Fruit fly (Drosophila melanogaster) whole organism, embryonic: ENCODE measurements around the gene CG33299.

Experiments
- Abd-B ChIP-seq: fragments of 200-800 bp; sonication (Bioruptor generic); optimal IDR thresholded peaks from 2 replicates; lab custom pipeline; 2018; ENCODE audit warnings: missing biosample characterization, mild to moderate bottlenecking, missing genetic modification characterization, moderate library complexity
- Bteb2 ChIP-seq: fragments of 200-800 bp; sonication (Bioruptor generic); optimal IDR thresholded peaks from 2 replicates; lab custom pipeline; 2016; ENCODE audit warnings: missing biosample characterization, missing genetic modification characterization
- CG11696 ChIP-seq: fragments of 200-800 bp; sonication (Bioruptor generic); IDR thresholded peaks from 2 replicates; pipeline ENCODE4 v1.3.6; 2022; ENCODE audit warnings: missing biosample characterization, missing genetic modification characterization
- CG13296 ChIP-seq: fragments of 200-800 bp; sonication (Bioruptor generic); optimal IDR thresholded peaks from 3 replicates; lab custom pipeline; 2018; ENCODE audit warnings: missing biosample characterization, mild to moderate bottlenecking, missing genetic modification characterization
- CG14441 ChIP-seq: fragments of 200-800 bp; sonication (Bioruptor generic); IDR thresholded peaks from 2 replicates; pipeline ENCODE4 v1.3.6; 2022; ENCODE audit warnings: missing biosample characterization, missing genetic modification characterization
- CG14710 ChIP-seq: fragments of 200-800 bp; sonication (Bioruptor generic); optimal IDR thresholded peaks from 3 replicates; lab custom pipeline; 2019; ENCODE audit warnings: missing biosample characterization, mild to moderate bottlenecking, missing genetic modification characterization, moderate library complexity
- CG15269 ChIP-seq: fragments of 200-800 bp; sonication (Bioruptor generic); optimal IDR thresholded peaks from 2 replicates; lab custom pipeline; 2018; ENCODE audit warnings: missing biosample characterization, mild to moderate bottlenecking, missing genetic modification characterization, moderate library complexity
- CG15696 ChIP-seq: fragments of 200-800 bp; sonication (Bioruptor generic); optimal IDR thresholded peaks from 2 replicates; lab custom pipeline; 2019; ENCODE audit warnings: missing biosample characterization, mild to moderate bottlenecking, missing genetic modification characterization, moderate library complexity
- CG1602 ChIP-seq: fragments of 200-800 bp; sonication (Bioruptor generic); optimal IDR thresholded peaks from 3 replicates; lab custom pipeline; 2016; ENCODE audit warnings: missing biosample characterization, missing genetic modification characterization
- CG1603 ChIP-seq: fragments of 200-800 bp; sonication (Bioruptor generic); optimal IDR thresholded peaks from 2 replicates; lab custom pipeline; 2019; ENCODE audit warnings: missing biosample characterization, mild to moderate bottlenecking, missing genetic modification characterization, moderate library complexity
- CG17361 ChIP-seq: fragments of 200-800 bp; sonication (Bioruptor generic); IDR thresholded peaks from 3 replicates; pipeline ENCODE4 v1.3.6; 2022; ENCODE audit warnings: missing biosample characterization, missing genetic modification characterization
- CG18262 ChIP-seq: fragments of 200-800 bp; optimal IDR thresholded peaks from 3 replicates; lab custom pipeline; 2019; ENCODE audit warnings: missing biosample characterization, mild to moderate bottlenecking, missing genetic modification characterization, moderate library complexity
- CG2678 ChIP-seq: fragments of 200-800 bp; sonication (Bioruptor generic); optimal IDR thresholded peaks from 3 replicates; lab custom pipeline; 2019; ENCODE audit warnings: missing biosample characterization, mild to moderate bottlenecking, missing genetic modification characterization, moderate library complexity
- CG2875 ChIP-seq: fragments of 200-800 bp; sonication (Bioruptor generic); optimal IDR thresholded peaks from 2 replicates; lab custom pipeline; 2017; ENCODE audit warnings: missing biosample characterization, mild to moderate bottlenecking, missing genetic modification characterization, missing genetic modification reagents
- CG3838 ChIP-seq: fragments of 200-800 bp; sonication (Bioruptor generic); optimal IDR thresholded peaks from 3 replicates; lab custom pipeline; 2016; ENCODE audit warnings: missing biosample characterization, missing genetic modification characterization
- CG4617 ChIP-seq: fragments of 200-800 bp; sonication (Bioruptor generic); optimal IDR thresholded peaks from 3 replicates; lab custom pipeline; 2016; ENCODE audit warnings: missing biosample characterization, missing genetic modification characterization, borderline replicate concordance
- CG6254 ChIP-seq: fragments of 200-800 bp; sonication (Bioruptor generic); optimal IDR thresholded peaks from 3 replicates; lab custom pipeline; 2017; ENCODE audit warnings: mild to moderate bottlenecking, missing biosample characterization, missing genetic modification reagents, missing genetic modification characterization
- CG6854 ChIP-seq: fragments of 200-800 bp; sonication (Bioruptor generic); optimal IDR thresholded peaks from 3 replicates; lab custom pipeline; 2017; ENCODE audit warnings: missing biosample characterization, mild to moderate bottlenecking, missing genetic modification characterization
- CG7271 ChIP-seq: fragments of 200-800 bp; sonication (Bioruptor generic); optimal IDR thresholded peaks from 2 replicates; lab custom pipeline; 2018; ENCODE audit warnings: missing biosample characterization, mild to moderate bottlenecking, missing genetic modification characterization, moderate library complexity
- CG7357 ChIP-seq: fragments of 200-800 bp; sonication (Bioruptor generic); IDR thresholded peaks from 3 replicates; pipeline ENCODE4 v1.3.6; 2022; ENCODE audit warnings: missing biosample characterization, missing genetic modification characterization
- CG7786 ChIP-seq: fragments of 200-800 bp; sonication (Bioruptor generic); optimal IDR thresholded peaks from 2 replicates; lab custom pipeline; 2016; ENCODE audit warnings: missing biosample characterization, missing genetic modification characterization
- CG9932 ChIP-seq: fragments of 200-800 bp; sonication (Bioruptor generic); IDR thresholded peaks from 2 replicates; pipeline ENCODE4 v1.3.6; 2022; ENCODE audit warnings: missing biosample characterization, missing genetic modification characterization
- Dbx ChIP-seq: fragments of 200-800 bp; sonication (Bioruptor generic); IDR thresholded peaks from 3 replicates; pipeline ENCODE4 v1.3.6; 2022; ENCODE audit warnings: missing biosample characterization, missing genetic modification characterization
- GATAe ChIP-seq: fragments of 200-800 bp; sonication (Bioruptor generic); conservative IDR thresholded peaks from 2 replicates; pipeline ENCODE4 v1.3.6; 2022; ENCODE audit warnings: missing biosample characterization, missing genetic modification characterization
- Gug ChIP-seq: fragments of 200-800 bp; sonication (Bioruptor generic); IDR thresholded peaks from 4 replicates; pipeline ENCODE4 v1.3.6; 2022; ENCODE audit warnings: missing biosample characterization, missing genetic modification characterization
- H2.0 ChIP-seq: fragments of 200-800 bp; sonication (Bioruptor generic); IDR thresholded peaks from 2 replicates; pipeline ENCODE4 v1.3.6; 2022; ENCODE audit warnings: missing biosample characterization, missing genetic modification characterization
- Lim3 ChIP-seq: fragments of 200-800 bp; sonication (Bioruptor generic); IDR thresholded peaks from 2 replicates; pipeline ENCODE4 v1.3.6; 2022; ENCODE audit warnings: missing biosample characterization, missing genetic modification characterization
- Mrtf ChIP-seq: fragments of 200-800 bp; sonication (Bioruptor generic); IDR thresholded peaks from 3 replicates; pipeline ENCODE4 v1.3.6; 2022; ENCODE audit warnings: missing biosample characterization, missing genetic modification characterization
- Myb ChIP-seq: fragments of 200-800 bp; sonication (Bioruptor generic); optimal IDR thresholded peaks from 2 replicates; lab custom pipeline; 2016; ENCODE audit warnings: missing biosample characterization, missing genetic modification characterization
- NfI ChIP-seq: fragments of 200-800 bp; sonication (Bioruptor generic); optimal IDR thresholded peaks from 3 replicates; lab custom pipeline; 2018; ENCODE audit warnings: missing biosample characterization, mild to moderate bottlenecking, missing genetic modification characterization, moderate library complexity
- Opbp ChIP-seq: fragments of 200-800 bp; sonication (Bioruptor generic); IDR thresholded peaks from 3 replicates; pipeline ENCODE4 v1.3.6; 2022; ENCODE audit warnings: missing biosample characterization, missing genetic modification characterization; ENCODE audit not compliant: partially characterized antibody
- Pdp1 ChIP-seq, 2 experiments: fragments of 200-800 bp; sonication (Bioruptor generic); optimal IDR thresholded peaks; 3 replicates each; lab custom pipeline; 2016; ENCODE audit warnings: missing biosample characterization in 2 of 2, missing genetic modification characterization in 2 of 2, mild to moderate bottlenecking in 1 of 2, moderate library complexity in 1 of 2
- Ptx1 ChIP-seq: fragments of 200-800 bp; sonication (Bioruptor generic); IDR thresholded peaks from 2 replicates; pipeline ENCODE4 v1.3.6; 2022; ENCODE audit warnings: missing biosample characterization, missing genetic modification characterization
- Sox102F ChIP-seq: fragments of 200-800 bp; sonication (Bioruptor generic); optimal IDR thresholded peaks from 2 replicates; lab custom pipeline; 2018; ENCODE audit warnings: missing biosample characterization, mild to moderate bottlenecking, missing genetic modification characterization, moderate library complexity
- Spps ChIP-seq: fragments of 200-800 bp; sonication (Bioruptor generic); optimal IDR thresholded peaks from 2 replicates; lab custom pipeline; 2018; ENCODE audit warnings: missing biosample characterization, mild to moderate bottlenecking, missing genetic modification characterization
- Taf1 ChIP-seq: fragments of 200-800 bp; sonication (Bioruptor generic); IDR thresholded peaks from 2 replicates; pipeline ENCODE4 v1.3.6; 2022; ENCODE audit warnings: missing biosample characterization, missing genetic modification characterization
- dmrt11E ChIP-seq: fragments of 200-800 bp; sonication (Bioruptor generic); optimal IDR thresholded peaks from 3 replicates; lab custom pipeline; 2018; ENCODE audit warnings: missing biosample characterization, mild to moderate bottlenecking, missing genetic modification characterization, moderate library complexity
- fd102C ChIP-seq: fragments of 200-800 bp; sonication (Bioruptor generic); optimal IDR thresholded peaks from 2 replicates; lab custom pipeline; 2018; ENCODE audit warnings: missing biosample characterization, mild to moderate bottlenecking, missing genetic modification characterization, moderate library complexity
- fd64A ChIP-seq: fragments of 200-800 bp; sonication (Bioruptor generic); optimal IDR thresholded peaks from 3 replicates; lab custom pipeline; 2018; ENCODE audit warnings: missing biosample characterization, mild to moderate bottlenecking, missing genetic modification characterization
- gt ChIP-seq: fragments of 200-800 bp; sonication (Bioruptor generic); IDR thresholded peaks from 2 replicates; pipeline ENCODE4 v1.3.6; 2022; ENCODE audit warnings: missing biosample characterization, missing genetic modification characterization
- inv ChIP-seq: fragments of 200-800 bp; sonication (Bioruptor generic); IDR thresholded peaks from 2 replicates; pipeline ENCODE4 v1.3.6; 2022; ENCODE audit warnings: missing biosample characterization, missing genetic modification characterization; ENCODE audit not compliant: partially characterized antibody
- maf-S ChIP-seq: fragments of 200-800 bp; sonication (Bioruptor generic); optimal IDR thresholded peaks from 2 replicates; lab custom pipeline; 2016; ENCODE audit warnings: missing biosample characterization, missing genetic modification characterization
- onecut ChIP-seq: fragments of 200-800 bp; sonication (Bioruptor generic); IDR thresholded peaks from 2 replicates; pipeline ENCODE4 v1.3.6; 2022; ENCODE audit warnings: missing biosample characterization, missing genetic modification characterization
- phol ChIP-seq: fragments of 200-800 bp; sonication (Bioruptor generic); optimal IDR thresholded peaks from 3 replicates; lab custom pipeline; 2018; ENCODE audit warnings: missing biosample characterization, mild to moderate bottlenecking, missing genetic modification characterization, moderate library complexity
- schlank ChIP-seq: fragments of 200-800 bp; sonication (Bioruptor generic); optimal IDR thresholded peaks from 2 replicates; lab custom pipeline; 2018; ENCODE audit warnings: missing biosample characterization, mild to moderate bottlenecking, missing genetic modification characterization
- slp2 ChIP-seq: fragments of 200-800 bp; sonication (Bioruptor generic); optimal IDR thresholded peaks from 2 replicates; lab custom pipeline; 2016; ENCODE audit warnings: missing biosample characterization, missing genetic modification characterization
- ssp ChIP-seq: fragments of 200-800 bp; sonication (Bioruptor generic); IDR thresholded peaks from 2 replicates; pipeline ENCODE4 v1.3.6; 2022; ENCODE audit warnings: missing biosample characterization, missing genetic modification characterization
- unpg ChIP-seq: fragments of 200-800 bp; sonication (Bioruptor generic); optimal IDR thresholded peaks from 3 replicates; lab custom pipeline; 2018; ENCODE audit warnings: missing biosample characterization, mild to moderate bottlenecking, missing genetic modification characterization, moderate library complexity
- vnd ChIP-seq: fragments of 200-800 bp; sonication (Bioruptor generic); IDR thresholded peaks from 3 replicates; pipeline ENCODE4 v1.3.6; 2022; ENCODE audit warnings: missing biosample characterization, missing genetic modification characterization; ENCODE audit not compliant: partially characterized antibody
- vvl ChIP-seq: fragments of 200-800 bp; sonication (Bioruptor generic); IDR thresholded peaks from 2 replicates; pipeline ENCODE4 v1.3.6; 2022; ENCODE audit warnings: missing biosample characterization, missing genetic modification characterization

The CG33299 gene

DNA sequence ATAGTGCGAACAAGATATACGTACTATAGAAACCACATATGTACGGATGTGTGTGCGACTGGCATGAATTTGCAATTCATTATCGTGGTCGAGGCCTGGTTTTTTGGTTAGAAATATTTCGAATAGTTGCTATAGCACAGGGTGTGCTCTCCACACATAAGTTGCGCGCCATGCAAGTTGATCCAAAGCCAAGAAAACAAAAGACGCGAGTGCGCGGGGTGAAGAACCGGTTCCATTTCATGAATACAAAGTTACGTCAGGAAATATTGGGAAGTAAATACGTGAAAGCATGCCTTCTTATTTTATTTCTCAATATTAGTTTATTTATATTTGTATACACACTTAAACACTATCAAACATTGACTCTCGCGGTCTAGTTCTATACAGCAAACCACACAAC is 42.5 kb upstream of the CG33299 start (continued):
- TF ChIP-seq CG6254 (GFP tag; lab: Kevin White, UChicago), result peak; percentile 99
- TF ChIP-seq CG17361 (GFP tag; lab: Robert Waterston, UW), result 0 out of 3 replicates have a peak, but pooled peaks have one; percentile 11
- no peak for TF ChIP-seq maf-S
- no peak for TF ChIP-seq vnd (GFP tag; lab: Robert Waterston, UW)
- peak; percentile 25 for TF ChIP-seq CG14710 (tag; lab: Kevin White, UChicago)
- no peak for TF ChIP-seq CG7357 (GFP tag; lab: Robert Waterston, UW)
- TF ChIP-seq CG7271, result no peak
- no peak for TF ChIP-seq CG3838
- TF ChIP-seq onecut (GFP tag; lab: Robert Waterston, UW), result 0 out of 2 replicates have a peak, but pooled peaks have one; percentile 8
- TF ChIP-seq Pdp1 (GFP tag; optimal IDR thresholded peaks at IDR 0.05; lab: Kevin White, UChicago), result peak in 1 of 2 experiments; percentile 58
- peak; percentile 11; the same call in 1 of the 2 replicates for TF ChIP-seq H2.0
- peak; percentile 6 for TF ChIP-seq CG6854
- peak; percentile 18; the same call in 1 of the 4 replicates for TF ChIP-seq Gug
- peak; percentile 27 for TF ChIP-seq CG18262
- peak; percentile 23; the same call in 1 of the 3 replicates for TF ChIP-seq Dbx (GFP tag; lab: Robert Waterston, UW)
- TF ChIP-seq Myb (GFP tag; lab: Kevin White, UChicago), result peak; percentile 18
- no peak for TF ChIP-seq inv (GFP tag; lab: Robert Waterston, UW)
- no peak for TF ChIP-seq Sox102F
- peak; percentile 49 for TF ChIP-seq NfI (GFP tag; lab: Kevin White, UChicago)
- TF ChIP-seq Lim3 (GFP tag; lab: Robert Waterston, UW), result no peak
- TF ChIP-seq schlank (tag; lab: Kevin White, UChicago), result no peak
- TF ChIP-seq dmrt11E (tag; lab: Kevin White, UChicago), result peak; percentile 38
- no peak for TF ChIP-seq CG1602 (GFP tag; lab: Kevin White, UChicago)
- no peak; the same call in 1 of the 2 replicates for TF ChIP-seq GATAe (GFP tag; lab: Robert Waterston, UW)
- peak; percentile 7; the same call in 1 of the 2 replicates for TF ChIP-seq CG11696 (GFP tag; lab: Robert Waterston, UW)
- TF ChIP-seq fd64A, result peak; percentile 9
- no peak for TF ChIP-seq Ptx1 (GFP tag; lab: Robert Waterston, UW)
- TF ChIP-seq Abd-B, result no peak
- TF ChIP-seq CG2875 (GFP tag; lab: Kevin White, UChicago), result peak; percentile 54
- TF ChIP-seq CG7786 (GFP tag; lab: Kevin White, UChicago), result no peak
- peak; percentile 43; the same call in 1 of the 2 replicates for TF ChIP-seq CG9932
- no peak for TF ChIP-seq ssp (GFP tag; lab: Robert Waterston, UW)
- no peak for TF ChIP-seq Taf1
- TF ChIP-seq CG13296 (GFP tag; lab: Kevin White, UChicago), result peak; percentile 3
- peak; percentile 23 for TF ChIP-seq phol
- peak; percentile 30 for TF ChIP-seq CG15269 (tag; lab: Kevin White, UChicago)
- TF ChIP-seq Spps (tag; lab: Kevin White, UChicago), result peak; percentile 41
- TF ChIP-seq CG15696 (tag; lab: Kevin White, UChicago), result peak; percentile 3
- TF ChIP-seq CG4617 (GFP tag; lab: Kevin White, UChicago), result no peak
- TF ChIP-seq fd102C (GFP tag; lab: Kevin White, UChicago), result no peak
- TF ChIP-seq slp2 (GFP tag; lab: Kevin White, UChicago), result no peak
- TF ChIP-seq CG1603 (tag; lab: Kevin White, UChicago), result peak; percentile 32
- peak; percentile 43 for TF ChIP-seq vvl (GFP tag; lab: Robert Waterston, UW)
- no peak for TF ChIP-seq Opbp (GFP tag; lab: Robert Waterston, UW)
- no peak for TF ChIP-seq Mrtf (GFP tag; lab: Robert Waterston, UW)
- peak; percentile 20 for TF ChIP-seq Bteb2 (GFP tag; lab: Kevin White, UChicago)
- TF ChIP-seq gt (GFP tag; lab: Robert Waterston, UW), result no peak
- 0 out of 2 replicates have a peak, but pooled peaks have one; percentile 6 for TF ChIP-seq CG14441 (GFP tag; lab: Robert Waterston, UW)
- peak; percentile 47 for TF ChIP-seq CG2678 (tag; lab: Kevin White, UChicago)
- peak; percentile 25 for TF ChIP-seq unpg (GFP tag; lab: Kevin White, UChicago)
